Worm (Caenorhabditis elegans) whole organism, young adult: Measurements from ENCODE around the gene msp-38.

Source experiments
- K12H6.12 ChIP-seq: fragments of 200-800 bp; sonication (Bioruptor generic); optimal IDR thresholded peaks from 2 replicates; lab custom pipeline; 2018; ENCODE audit warnings: mild to moderate bottlenecking, missing genetic modification characterization, missing compliant biosample characterization
- ets-4 ChIP-seq: fragments of 200-800 bp; sonication (Bioruptor generic); optimal IDR thresholded peaks from 2 replicates; lab custom pipeline; 2018; ENCODE audit warnings: mild to moderate bottlenecking, missing genetic modification characterization, missing compliant biosample characterization
- nfya-1 ChIP-seq: sonication (generic microtip); optimal IDR thresholded peaks from 2 replicates; lab custom pipeline; 2017; ENCODE audit warnings: antibody characterized with exemption, missing compliant biosample characterization, missing genetic modification characterization, borderline replicate concordance; ENCODE audit not compliant: insufficient read depth
- rcor-1 ChIP-seq: fragments of 200-800 bp; sonication (Bioruptor generic); IDR thresholded peaks from 2 replicates; pipeline ENCODE4 v1.3.6; 2022; ENCODE audit warnings: missing genetic modification reagents, missing genetic modification characterization, missing compliant biosample characterization

DNA sequence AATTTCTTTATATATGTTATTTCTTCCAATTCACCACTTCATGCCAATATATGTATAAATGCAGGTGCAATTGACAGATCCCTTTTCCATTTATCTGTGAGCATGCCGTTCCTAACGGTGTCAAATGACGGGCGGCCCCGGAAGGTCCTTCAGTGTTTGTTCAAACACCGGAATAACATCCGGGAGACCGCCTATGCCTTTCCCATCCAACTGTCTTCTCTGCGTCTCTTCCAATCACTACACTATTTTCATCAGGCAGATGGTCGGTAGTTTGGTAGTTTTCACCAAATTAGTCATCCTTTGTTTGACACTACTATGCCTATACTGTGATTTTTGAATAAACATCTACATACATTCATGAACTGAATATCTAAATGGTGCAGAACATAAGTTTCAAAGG is 47.0 kb upstream of the msp-38 start:
- TF ChIP-seq rcor-1 (GFP tag; lab: Robert Waterston, UW) (no peak), K12H6.12 (tag; lab: Kevin White, UChicago) (no peak), nfya-1 (tag; lab: Kevin White, UChicago) (no peak), ets-4 (GFP tag; lab: Kevin White, UChicago) (no peak)
